Fruit fly (Drosophila melanogaster) whole organism, prepupa: Measurements from ENCODE around the gene CG6678.

Source experiments
- CG10631 ChIP-seq: fragments of 200-800 bp; sonication (Bioruptor generic); optimal IDR thresholded peaks from 2 replicates; lab custom pipeline; 2016; ENCODE audit warnings: missing biosample characterization, missing genetic modification characterization
- CG15336 ChIP-seq: fragments of 200-800 bp; sonication (Bioruptor generic); IDR thresholded peaks from 2 replicates; pipeline ENCODE4 v1.3.6; 2022; ENCODE audit warnings: missing biosample characterization, missing genetic modification characterization
- CG1621 ChIP-seq: fragments of 200-800 bp; sonication (Bioruptor generic); optimal IDR thresholded peaks from 3 replicates; lab custom pipeline; 2018; ENCODE audit warnings: missing biosample characterization, mild to moderate bottlenecking, missing genetic modification characterization
- CG34406 ChIP-seq: fragments of 200-800 bp; sonication (Bioruptor generic); optimal IDR thresholded peaks from 3 replicates; lab custom pipeline; 2016; ENCODE audit warnings: missing biosample characterization, missing genetic modification characterization
- CG6854 ChIP-seq: fragments of 200-800 bp; sonication (Bioruptor generic); optimal IDR thresholded peaks from 2 replicates; lab custom pipeline; 2017; ENCODE audit warnings: missing biosample characterization, mild to moderate bottlenecking, missing genetic modification characterization
- CG8119 ChIP-seq: fragments of 200-800 bp; sonication (Bioruptor generic); IDR thresholded peaks from 3 replicates; pipeline ENCODE4 v1.3.6; 2022; ENCODE audit warnings: missing biosample characterization, missing genetic modification characterization
- cyc ChIP-seq: fragments of 200-800 bp; sonication (Bioruptor generic); optimal IDR thresholded peaks from 3 replicates; lab custom pipeline; 2016; ENCODE audit warnings: missing biosample characterization, missing genetic modification characterization

- TF ChIP-seq CG8119 (GFP tag; lab: Robert Waterston, UW) (no peak), CG15336 (no peak), CG10631 (no peak), CG6854 (GFP tag; lab: Kevin White, UChicago) (no peak), CG1621 (tag; lab: Kevin White, UChicago) (no peak), CG34406 (GFP tag; lab: Kevin White, UChicago) (no peak), cyc (GFP tag; lab: Kevin White, UChicago) (no peak)
Measured at dm6 chr3R:21923742-21924141, 36.9 kb downstream of the CG6678 start.
